Worm (Caenorhabditis elegans): ENCODE results near the gene zyx-1.
A peak's percentile ranks its signal among the peaks of the same experiment; 100 is the strongest.

The zyx-1 gene

DNA sequence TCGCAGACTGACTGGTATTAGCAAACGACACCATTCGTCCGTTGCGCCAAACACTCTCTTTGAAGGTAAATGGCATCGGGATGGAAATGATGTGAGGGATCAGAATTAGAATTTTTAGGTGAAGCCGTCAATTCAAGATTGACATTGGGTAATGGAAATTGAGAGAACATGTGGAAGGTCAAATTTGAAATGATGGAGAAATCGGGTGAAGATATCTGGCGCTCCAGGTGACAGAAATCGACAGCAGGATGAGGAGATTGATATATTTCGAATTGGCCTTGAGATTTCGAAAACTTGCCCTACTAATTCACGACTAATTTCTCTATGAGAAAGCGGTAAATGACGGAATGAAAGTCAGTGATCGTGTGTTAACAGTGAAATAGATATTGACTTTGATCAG is 34.2 kb upstream of the zyx-1 start:
- TF ChIP-seq aly-2 (tag; optimal IDR thresholded peaks at IDR 0.05), result no peak
- no peak for TF ChIP-seq lsy-2 (tag; optimal IDR thresholded peaks at IDR 0.05)
- TF ChIP-seq nhr-25 (tag; optimal IDR thresholded peaks at IDR 0.05), result peak; percentile 46
- TF ChIP-seq unc-55 (GFP tag; optimal IDR thresholded peaks at IDR 0.05), result no peak
- no peak for TF ChIP-seq fos-1 (tag; optimal IDR thresholded peaks at IDR 0.05)
- TF ChIP-seq nhr-11 (tag; optimal IDR thresholded peaks at IDR 0.05), result no peak

DNA sequence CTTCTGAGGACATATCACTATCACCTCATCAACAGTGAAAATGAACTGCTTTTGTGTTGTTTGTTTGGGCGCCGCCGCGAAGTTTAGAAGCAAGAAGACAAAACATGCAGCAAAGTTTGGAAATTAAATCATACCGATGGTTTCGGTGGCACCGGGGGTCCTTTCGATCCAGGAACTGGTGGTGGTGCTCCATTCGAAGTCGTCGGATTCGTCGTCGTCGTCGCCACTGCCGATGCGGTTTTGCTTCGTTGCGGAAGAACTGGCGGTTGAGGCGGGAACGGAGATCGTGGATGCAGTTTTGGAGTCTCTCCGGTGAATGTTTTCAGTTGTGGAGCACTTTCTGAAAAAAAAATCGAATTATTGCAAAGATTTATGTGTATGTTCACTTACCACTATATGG is 33.2 kb upstream of the zyx-1 start:
- TF ChIP-seq lin-13 (GFP tag; optimal IDR thresholded peaks at IDR 0.05) (no peak), nhr-10 (tag; optimal IDR thresholded peaks at IDR 0.05) (no peak), nhr-23 (tag; optimal IDR thresholded peaks at IDR 0.05) (no peak), R02D3.7 (tag; optimal IDR thresholded peaks at IDR 0.05) (no peak), F13H6.1 (tag; optimal IDR thresholded peaks at IDR 0.05) (no peak), gmeb-1 (tag; optimal IDR thresholded peaks at IDR 0.05) (no peak), unc-39 (tag; optimal IDR thresholded peaks at IDR 0.05) (no peak), nhr-25 (tag; optimal IDR thresholded peaks at IDR 0.05) (no peak), peb-1 (tag; optimal IDR thresholded peaks at IDR 0.05) (no peak), nhr-12 (tag; optimal IDR thresholded peaks at IDR 0.05) (no peak), ztf-1 (GFP tag; conservative IDR thresholded peaks at IDR 0.05) (no peak)

DNA sequence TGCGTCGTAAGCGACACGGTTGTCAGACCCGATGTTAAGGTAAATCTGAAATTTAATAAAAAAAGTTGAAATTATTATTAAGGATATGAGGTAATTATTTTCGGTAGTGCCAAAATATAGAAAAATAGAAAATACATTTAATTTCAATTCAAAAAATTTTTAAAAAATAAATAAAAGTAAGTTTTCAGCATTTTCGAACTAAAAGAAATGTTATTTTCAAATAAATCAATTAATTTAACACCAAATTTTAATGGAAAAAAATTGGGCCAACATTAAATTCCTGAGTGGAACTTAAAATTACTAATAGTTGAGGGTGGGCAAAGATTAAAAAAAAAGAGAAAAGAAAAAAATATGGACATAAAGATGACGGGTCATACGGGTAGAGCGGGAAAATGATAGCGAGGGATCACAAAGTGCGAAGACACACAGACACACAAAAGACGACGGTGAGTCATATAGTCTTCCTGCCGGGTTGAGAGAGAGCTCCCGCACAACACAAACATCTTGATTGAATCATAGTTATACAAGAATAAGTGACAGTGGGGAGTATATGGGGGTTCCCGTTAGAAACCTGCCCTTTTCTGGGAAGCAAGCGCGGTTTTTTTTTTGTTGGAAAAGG is 30.8 kb upstream of the zyx-1 start, which contains the start of gene max-2:
TSS of gene max-2 (minus strand) at position 51 of the 619 bp plus-strand sequence.
- TF ChIP-seq fos-1 (tag; optimal IDR thresholded peaks at IDR 0.05) (peak; percentile 88), ztf-1 (GFP tag; conservative IDR thresholded peaks at IDR 0.05) (no peak)

DNA sequence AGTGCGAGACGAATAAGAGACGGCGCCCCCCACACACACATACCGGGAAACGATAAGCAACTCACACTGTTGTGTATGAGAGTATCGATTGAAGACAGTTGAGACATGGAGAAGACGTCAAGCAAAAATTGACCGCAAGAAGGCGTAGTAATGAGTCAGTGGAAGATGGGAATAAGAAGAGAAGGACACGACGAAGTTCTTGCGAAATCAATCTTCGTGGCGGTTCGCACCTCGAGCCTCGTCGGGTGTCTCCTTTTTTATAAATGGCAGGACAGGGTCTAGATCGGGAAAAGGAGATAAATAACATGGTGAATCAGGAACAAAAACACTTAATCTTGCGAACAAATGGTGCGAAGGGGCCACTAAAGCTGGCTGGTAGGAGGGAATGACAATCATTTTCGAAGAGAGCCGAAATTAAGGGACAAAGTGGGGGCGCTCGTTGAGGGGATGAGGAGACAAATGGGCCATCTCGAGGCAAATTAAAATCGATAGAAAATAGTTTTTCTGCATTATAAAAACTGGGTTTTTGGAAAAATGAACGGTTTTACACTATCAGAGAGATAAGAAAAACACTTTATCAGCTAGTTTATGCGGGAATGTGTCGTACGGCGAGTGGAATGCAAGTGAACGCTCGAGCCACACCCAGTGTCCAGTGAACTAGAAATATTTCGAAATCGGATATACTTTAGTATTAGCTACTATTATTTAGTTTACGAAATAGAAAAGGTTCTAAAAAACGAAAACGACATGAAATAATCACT is 27.2 kb upstream of the zyx-1 start:
- TF ChIP-seq zag-1 (tag; optimal IDR thresholded peaks at IDR 0.05), result no peak
- no peak for TF ChIP-seq elt-1 (tag; optimal IDR thresholded peaks at IDR 0.05)
- peak; percentile 48 for TF ChIP-seq ceh-16 (tag; optimal IDR thresholded peaks at IDR 0.05)
- TF ChIP-seq mbf-1 (tag; optimal IDR thresholded peaks at IDR 0.05), result no peak
- TF ChIP-seq nhr-129 (tag; optimal IDR thresholded peaks at IDR 0.05), result peak; percentile 28
- TF ChIP-seq lsy-2 (tag; optimal IDR thresholded peaks at IDR 0.05), result no peak
- no peak for TF ChIP-seq unc-39 (tag; optimal IDR thresholded peaks at IDR 0.05)
- no peak for TF ChIP-seq sma-9 (GFP tag; optimal IDR thresholded peaks at IDR 0.05)
- TF ChIP-seq sma-9 (tag; optimal IDR thresholded peaks at IDR 0.05), result no peak
- no peak for TF ChIP-seq nhr-77 (tag; optimal IDR thresholded peaks at IDR 0.05)
- TF ChIP-seq crh-2 (tag; optimal IDR thresholded peaks at IDR 0.05), result no peak
- TF ChIP-seq fos-1 (tag; optimal IDR thresholded peaks at IDR 0.05), result peak; percentile 38
- TF ChIP-seq unc-55 (GFP tag; optimal IDR thresholded peaks at IDR 0.05), result no peak
- peak; percentile 1 for TF ChIP-seq nhr-25 (tag; optimal IDR thresholded peaks at IDR 0.05)
- TF ChIP-seq nhr-237 (tag; optimal IDR thresholded peaks at IDR 0.05), result no peak
- no peak for TF ChIP-seq aly-2 (tag; optimal IDR thresholded peaks at IDR 0.05)
- no peak for TF ChIP-seq sem-4 (tag; optimal IDR thresholded peaks at IDR 0.05)
- TF ChIP-seq ama-1 (optimal IDR thresholded peaks at IDR 0.05), result no peak
- no peak for TF ChIP-seq nhr-23 (tag; optimal IDR thresholded peaks at IDR 0.05)
- TF ChIP-seq unc-62 (GFP tag; optimal IDR thresholded peaks at IDR 0.05), result no peak
- TF ChIP-seq lin-39 (tag; optimal IDR thresholded peaks at IDR 0.05), result no peak
- TF ChIP-seq elt-3 (tag; optimal IDR thresholded peaks at IDR 0.05), result no peak
- TF ChIP-seq alr-1 (tag; optimal IDR thresholded peaks at IDR 0.05), result no peak
- TF ChIP-seq sma-3 (GFP tag; optimal IDR thresholded peaks at IDR 0.05), result peak; percentile 4
- no peak for TF ChIP-seq ztf-4 (tag; optimal IDR thresholded peaks at IDR 0.05)
- no peak for TF ChIP-seq ceh-82 (tag; optimal IDR thresholded peaks at IDR 0.05)
- TF ChIP-seq lin-13 (GFP tag; optimal IDR thresholded peaks at IDR 0.05), result no peak
- TF ChIP-seq nhr-11 (tag; optimal IDR thresholded peaks at IDR 0.05), result no peak
- no peak for TF ChIP-seq mdl-1 (tag; optimal IDR thresholded peaks at IDR 0.05)
- no peak for TF ChIP-seq gmeb-1 (tag; optimal IDR thresholded peaks at IDR 0.05)
- no peak for TF ChIP-seq peb-1 (tag; optimal IDR thresholded peaks at IDR 0.05)
- no peak for TF ChIP-seq ZK546.5 (tag; optimal IDR thresholded peaks at IDR 0.05)
- TF ChIP-seq nhr-21 (tag; optimal IDR thresholded peaks at IDR 0.05), result no peak
- no peak for TF ChIP-seq egl-27 (tag; optimal IDR thresholded peaks at IDR 0.05)
- no peak for TF ChIP-seq F13H6.1 (tag; optimal IDR thresholded peaks at IDR 0.05)
- no peak for TF ChIP-seq blmp-1 (tag; optimal IDR thresholded peaks at IDR 0.05; ENCODE audit: insufficient read depth)
- no peak for TF ChIP-seq snpc-4 (tag; optimal IDR thresholded peaks at IDR 0.05)
- no peak for TF ChIP-seq nhr-10 (tag; optimal IDR thresholded peaks at IDR 0.05)
- TF ChIP-seq R02D3.7 (tag; optimal IDR thresholded peaks at IDR 0.05), result no peak
- no peak for TF ChIP-seq Y55F3AM.14 (GFP tag; optimal IDR thresholded peaks at IDR 0.05)
- TF ChIP-seq ztf-1 (GFP tag; conservative IDR thresholded peaks at IDR 0.05), result no peak
- TF ChIP-seq skn-1 (tag; optimal IDR thresholded peaks at IDR 0.05), result no peak
- no peak for TF ChIP-seq dmd-4 (tag; optimal IDR thresholded peaks at IDR 0.05)

Measured in whole organism, L2 larva.